Fruit fly (Drosophila melanogaster) whole organism, embryonic: ENCODE data around the gene zen.

Experiments
- ATbp ChIP-seq: fragments of 200-800 bp; sonication (Bioruptor generic); optimal IDR thresholded peaks from 2 replicates; lab custom pipeline; 2017; ENCODE audit warnings: missing biosample characterization, mild to moderate bottlenecking, missing genetic modification characterization, missing genetic modification reagents
- Adf1 ChIP-seq: fragments of 200-800 bp; sonication (Bioruptor generic); IDR thresholded peaks from 2 replicates; pipeline ENCODE4 v1.3.6; 2022; ENCODE audit warnings: missing biosample characterization, missing genetic modification characterization
- CG10462 ChIP-seq: fragments of 200-800 bp; sonication (Bioruptor generic); optimal IDR thresholded peaks from 2 replicates; lab custom pipeline; 2016; ENCODE audit warnings: missing biosample characterization, missing genetic modification characterization
- CG10979 ChIP-seq: fragments of 200-800 bp; sonication (Bioruptor generic); optimal IDR thresholded peaks from 2 replicates; lab custom pipeline; 2018; ENCODE audit warnings: missing biosample characterization, mild to moderate bottlenecking, missing genetic modification characterization, moderate library complexity
- CG11696 ChIP-seq: fragments of 200-800 bp; sonication (Bioruptor generic); IDR thresholded peaks from 2 replicates; pipeline ENCODE4 v1.3.6; 2022; ENCODE audit warnings: missing biosample characterization, missing genetic modification characterization
- CG12219 ChIP-seq: fragments of 200-800 bp; sonication (Bioruptor generic); optimal IDR thresholded peaks from 3 replicates; lab custom pipeline; 2018; ENCODE audit warnings: missing biosample characterization, mild to moderate bottlenecking, missing genetic modification characterization
- CG13894 ChIP-seq: fragments of 200-800 bp; sonication (Bioruptor generic); optimal IDR thresholded peaks from 3 replicates; lab custom pipeline; 2018; ENCODE audit warnings: missing biosample characterization, mild to moderate bottlenecking, missing genetic modification characterization, moderate library complexity
- CG14014 ChIP-seq: fragments of 200-800 bp; sonication (Bioruptor generic); IDR thresholded peaks from 2 replicates; pipeline ENCODE4 v1.3.6; 2022; ENCODE audit warnings: missing biosample characterization, missing genetic modification characterization
- CG15269 ChIP-seq: fragments of 200-800 bp; sonication (Bioruptor generic); optimal IDR thresholded peaks from 2 replicates; lab custom pipeline; 2018; ENCODE audit warnings: missing biosample characterization, mild to moderate bottlenecking, missing genetic modification characterization, moderate library complexity
- CG15601 ChIP-seq: fragments of 200-800 bp; sonication (Bioruptor generic); optimal IDR thresholded peaks from 3 replicates; lab custom pipeline; 2019; ENCODE audit warnings: missing biosample characterization, mild to moderate bottlenecking, missing genetic modification characterization, moderate library complexity
- CG16863 ChIP-seq: fragments of 200-800 bp; sonication (Bioruptor generic); optimal IDR thresholded peaks from 3 replicates; lab custom pipeline; 2016; ENCODE audit warnings: missing biosample characterization, missing genetic modification characterization
- CG17359 ChIP-seq: fragments of 200-800 bp; sonication (Bioruptor generic); optimal IDR thresholded peaks from 3 replicates; lab custom pipeline; 2018; ENCODE audit warnings: missing biosample characterization, mild to moderate bottlenecking, missing genetic modification characterization, moderate library complexity
- CG4282 ChIP-seq: fragments of 200-800 bp; sonication (Bioruptor generic); optimal IDR thresholded peaks from 2 replicates; lab custom pipeline; 2016; ENCODE audit warnings: missing biosample characterization, missing genetic modification characterization
- CG4360 ChIP-seq: fragments of 200-800 bp; sonication (Bioruptor generic); IDR thresholded peaks from 2 replicates; pipeline ENCODE4 v1.3.6; 2022; ENCODE audit warnings: missing biosample characterization, missing genetic modification characterization
- CG4707 ChIP-seq: fragments of 200-800 bp; sonication (Bioruptor generic); optimal IDR thresholded peaks from 2 replicates; lab custom pipeline; 2018; ENCODE audit warnings: missing biosample characterization, mild to moderate bottlenecking, missing genetic modification characterization, moderate library complexity
- CG5180 ChIP-seq: fragments of 200-800 bp; sonication (Bioruptor generic); optimal IDR thresholded peaks from 3 replicates; lab custom pipeline; 2017; ENCODE audit warnings: missing biosample characterization, missing genetic modification characterization, mild to moderate bottlenecking, moderate library complexity, missing genetic modification reagents
- CG6254 ChIP-seq: fragments of 200-800 bp; sonication (Bioruptor generic); optimal IDR thresholded peaks from 3 replicates; lab custom pipeline; 2017; ENCODE audit warnings: mild to moderate bottlenecking, missing biosample characterization, missing genetic modification reagents, missing genetic modification characterization
- CG6272 ChIP-seq: fragments of 200-800 bp; sonication (Bioruptor generic); IDR thresholded peaks from 2 replicates; pipeline ENCODE4 v1.3.6; 2022; ENCODE audit warnings: missing biosample characterization, missing genetic modification characterization
- CG6654 ChIP-seq: fragments of 200-800 bp; sonication (Bioruptor generic); optimal IDR thresholded peaks from 2 replicates; lab custom pipeline; 2017; ENCODE audit warnings: missing biosample characterization, mild to moderate bottlenecking, missing genetic modification characterization
- CG7839 ChIP-seq: fragments of 200-800 bp; sonication (Bioruptor generic); optimal IDR thresholded peaks from 3 replicates; lab custom pipeline; 2018; ENCODE audit warnings: missing biosample characterization, mild to moderate bottlenecking, missing genetic modification characterization, moderate library complexity
- CG8478 ChIP-seq: fragments of >200 bp; optimal IDR thresholded peaks from 2 replicates; lab custom pipeline; 2018
- CG9437 ChIP-seq: fragments of 200-800 bp; sonication (Bioruptor generic); optimal IDR thresholded peaks from 2 replicates; lab custom pipeline; 2018; ENCODE audit warnings: missing biosample characterization, mild to moderate bottlenecking, missing genetic modification characterization
- Dad ChIP-seq: fragments of 200-800 bp; sonication (Bioruptor generic); optimal IDR thresholded peaks from 3 replicates; lab custom pipeline; 2016; ENCODE audit warnings: missing biosample characterization, missing genetic modification characterization
- Dll ChIP-seq: fragments of 200-800 bp; sonication (Bioruptor generic); IDR thresholded peaks from 4 replicates; pipeline ENCODE4 v1.3.6; 2022; ENCODE audit warnings: missing biosample characterization, missing genetic modification characterization; ENCODE audit not compliant: partially characterized antibody
- Dref ChIP-seq: fragments of 200-800 bp; sonication (Bioruptor generic); IDR thresholded peaks from 2 replicates; pipeline ENCODE4 v1.3.6; 2022; ENCODE audit warnings: missing biosample characterization, missing genetic modification characterization
- Eip74EF ChIP-seq, 2 experiments: fragments of 200-800 bp in 1 of 2; fragments of >200 bp in 1 of 2; sonication (Bioruptor generic) in 1 of 2; optimal IDR thresholded peaks; 2 replicates each; lab custom pipeline; 2017 to 2019; ENCODE audit warnings: missing biosample characterization in 2 of 2, missing genetic modification characterization in 2 of 2, mild to moderate bottlenecking in 1 of 2, moderate library complexity in 1 of 2
- Jarid2 ChIP-seq: fragments of 200-800 bp; sonication (Bioruptor generic); optimal IDR thresholded peaks from 3 replicates; lab custom pipeline; 2017; ENCODE audit warnings: mild to moderate bottlenecking, missing biosample characterization, missing genetic modification reagents, missing genetic modification characterization
- Max ChIP-seq: fragments of 200-800 bp; sonication (Bioruptor generic); optimal IDR thresholded peaks from 2 replicates; lab custom pipeline; 2016; ENCODE audit warnings: missing biosample characterization, mild to moderate bottlenecking, missing genetic modification characterization
- Neu2 ChIP-seq: fragments of 200-800 bp; sonication (Bioruptor generic); optimal IDR thresholded peaks from 3 replicates; lab custom pipeline; 2016; ENCODE audit warnings: missing biosample characterization, missing genetic modification characterization, borderline replicate concordance
- Nf-YB ChIP-seq: fragments of 200-800 bp; sonication (Bioruptor generic); optimal IDR thresholded peaks from 3 replicates; lab custom pipeline; 2019; ENCODE audit warnings: missing biosample characterization, mild to moderate bottlenecking, missing genetic modification characterization, moderate library complexity
- Pdp1 ChIP-seq, 2 experiments: fragments of 200-800 bp; sonication (Bioruptor generic); optimal IDR thresholded peaks; 3 replicates each; lab custom pipeline; 2016; ENCODE audit warnings: missing biosample characterization in 2 of 2, missing genetic modification characterization in 2 of 2, mild to moderate bottlenecking in 1 of 2, moderate library complexity in 1 of 2
- Rfx ChIP-seq: fragments of 200-800 bp; sonication (Bioruptor generic); IDR thresholded peaks from 2 replicates; pipeline ENCODE4 v1.3.6; 2022; ENCODE audit warnings: missing biosample characterization, missing genetic modification characterization
- Side ChIP-seq: fragments of 200-800 bp; sonication (Bioruptor generic); optimal IDR thresholded peaks from 2 replicates; lab custom pipeline; 2016; ENCODE audit warnings: missing biosample characterization, missing genetic modification characterization
- Sry-β ChIP-seq: fragments of 200-800 bp; sonication (Bioruptor generic); optimal IDR thresholded peaks from 2 replicates; lab custom pipeline; 2018; ENCODE audit warnings: missing biosample characterization, mild to moderate bottlenecking, missing genetic modification characterization, moderate library complexity
- Taf1 ChIP-seq: fragments of 200-800 bp; sonication (Bioruptor generic); IDR thresholded peaks from 2 replicates; pipeline ENCODE4 v1.3.6; 2022; ENCODE audit warnings: missing biosample characterization, missing genetic modification characterization
- ab ChIP-seq: fragments of 200-800 bp; sonication (Bioruptor generic); optimal IDR thresholded peaks from 2 replicates; lab custom pipeline; 2016; ENCODE audit warnings: missing biosample characterization, missing genetic modification characterization
- caup ChIP-seq: fragments of 200-800 bp; sonication (Bioruptor generic); optimal IDR thresholded peaks from 3 replicates; lab custom pipeline; 2017; ENCODE audit warnings: missing biosample characterization, mild to moderate bottlenecking, missing genetic modification characterization, moderate library complexity; ENCODE audit not compliant: severe bottlenecking
- dm ChIP-seq: fragments of 200-800 bp; sonication (Bioruptor generic); optimal IDR thresholded peaks from 3 replicates; lab custom pipeline; 2016; ENCODE audit warnings: missing biosample characterization, missing genetic modification characterization
- dpn ChIP-seq, 2 experiments: fragments of 200-800 bp; sonication (Bioruptor generic); optimal IDR thresholded peaks; 3 replicates each; lab custom pipeline; 2016; ENCODE audit warnings: missing biosample characterization in 2 of 2, missing genetic modification characterization in 2 of 2
- en ChIP-seq: fragments of 200-800 bp; sonication (Bioruptor generic); optimal IDR thresholded peaks from 2 replicates; lab custom pipeline; 2016; ENCODE audit warnings: missing biosample characterization, missing genetic modification characterization
- kay ChIP-seq: fragments of 200-800 bp; sonication (Bioruptor generic); optimal IDR thresholded peaks from 2 replicates; lab custom pipeline; 2016; ENCODE audit warnings: missing biosample characterization, missing genetic modification characterization
- nerfin-2 ChIP-seq: fragments of 200-800 bp; sonication (Bioruptor generic); IDR thresholded peaks from 2 replicates; pipeline ENCODE4 v1.3.6; 2022; ENCODE audit warnings: missing biosample characterization, missing genetic modification characterization; ENCODE audit not compliant: partially characterized antibody
- onecut ChIP-seq: fragments of 200-800 bp; sonication (Bioruptor generic); IDR thresholded peaks from 2 replicates; pipeline ENCODE4 v1.3.6; 2022; ENCODE audit warnings: missing biosample characterization, missing genetic modification characterization
- pb ChIP-seq: fragments of 200-800 bp; sonication (Bioruptor generic); optimal IDR thresholded peaks from 3 replicates; lab custom pipeline; 2016; ENCODE audit warnings: missing biosample characterization, missing genetic modification characterization
- pum ChIP-seq: fragments of 200-800 bp; sonication (Bioruptor generic); optimal IDR thresholded peaks from 2 replicates; lab custom pipeline; 2016; ENCODE audit warnings: missing biosample characterization, missing genetic modification characterization
- sima ChIP-seq: fragments of 200-800 bp; sonication (Bioruptor generic); optimal IDR thresholded peaks from 2 replicates; lab custom pipeline; 2016; ENCODE audit warnings: missing biosample characterization, missing genetic modification characterization
- usp ChIP-seq: fragments of >200 bp; optimal IDR thresholded peaks from 2 replicates; lab custom pipeline; 2017; ENCODE audit warnings: missing biosample characterization, missing genetic modification characterization
- wdn ChIP-seq: fragments of 200-800 bp; sonication (Bioruptor generic); IDR thresholded peaks from 2 replicates; pipeline ENCODE4 v1.3.6; 2022; ENCODE audit warnings: missing biosample characterization, missing genetic modification characterization
- zf30C ChIP-seq: fragments of 200-800 bp; sonication (Bioruptor generic); optimal IDR thresholded peaks from 3 replicates; lab custom pipeline; 2018; ENCODE audit warnings: missing biosample characterization, mild to moderate bottlenecking, missing genetic modification characterization

Gene zen

dm6 chr3R:6762794-6763407 lies 8.9 kb upstream of the zen start (continued):
- TF ChIP-seq zf30C (GFP tag; lab: Kevin White, UChicago) (peak; percentile 98), CG14014 (GFP tag; lab: Robert Waterston, UW) (no peak), ATbp (GFP tag; lab: Kevin White, UChicago) (peak; percentile 78), pum (GFP tag; lab: Kevin White, UChicago) (peak; percentile 19), CG8478 (no peak), sima (GFP tag; lab: Kevin White, UChicago) (no peak), Taf1 (GFP tag; lab: Robert Waterston, UW) (no peak), Sry-β (peak; percentile 25), CG4707 (GFP tag; lab: Kevin White, UChicago) (peak; percentile 77), Eip74EF (GFP tag; optimal IDR thresholded peaks at IDR 0.05; lab: Kevin White, UChicago) (peak in 1 of 2 experiments; percentile 84), Side (GFP tag; lab: Kevin White, UChicago) (peak; percentile 17), CG9437 (GFP tag; lab: Kevin White, UChicago) (peak; percentile 84), Pdp1 (GFP tag; optimal IDR thresholded peaks at IDR 0.05; lab: Kevin White, UChicago) (peak; percentile 21 to 58), en (GFP tag; lab: Kevin White, UChicago) (peak; percentile 36), kay (peak; percentile 50), dpn (GFP tag; optimal IDR thresholded peaks at IDR 0.05; lab: Kevin White, UChicago) (peak in 1 of 2 experiments; percentile 71), Nf-YB (GFP tag; lab: Kevin White, UChicago) (peak; percentile 82), CG10979 (tag; lab: Kevin White, UChicago) (peak; percentile 98), CG6272 (GFP tag; lab: Robert Waterston, UW) (no peak), pb (no peak), CG6254 (GFP tag; lab: Kevin White, UChicago) (peak; percentile 79), Neu2 (GFP tag; lab: Kevin White, UChicago) (no peak), Rfx (GFP tag; lab: Robert Waterston, UW) (0 out of 2 replicates have a peak, but pooled peaks have one; percentile 28), CG15601 (tag; lab: Kevin White, UChicago) (peak; percentile 92), Dref (GFP tag; lab: Robert Waterston, UW) (no peak), Jarid2 (GFP tag; lab: Kevin White, UChicago) (peak; percentile 17), Dll (GFP tag; lab: Robert Waterston, UW) (no peak), onecut (peak; percentile 46), ab (no peak), caup (peak; percentile 54), CG4360 (0 out of 2 replicates have a peak, but pooled peaks have one; percentile 16), CG4282 (GFP tag; lab: Kevin White, UChicago) (no peak), CG7839 (tag; lab: Kevin White, UChicago) (peak; percentile 93), CG11696 (GFP tag; lab: Robert Waterston, UW) (peak; percentile 23; the same call in 1 of the 2 replicates), Adf1 (GFP tag; lab: Robert Waterston, UW) (no peak), nerfin-2 (GFP tag; lab: Robert Waterston, UW) (no peak), CG13894 (tag; lab: Kevin White, UChicago) (no peak), Max (GFP tag; lab: Kevin White, UChicago) (peak; percentile 63), usp (GFP tag; lab: Kevin White, UChicago) (no peak), Dad (GFP tag; lab: Kevin White, UChicago) (peak; percentile 15), CG12219 (GFP tag; lab: Kevin White, UChicago) (peak; percentile 58), CG16863 (GFP tag; lab: Kevin White, UChicago) (peak; percentile 31), CG15269 (tag; lab: Kevin White, UChicago) (peak; percentile 74), dm (GFP tag; lab: Kevin White, UChicago) (no peak), CG17359 (peak; percentile 81), CG10462 (GFP tag; lab: Kevin White, UChicago) (peak; percentile 85), CG6654 (GFP tag; lab: Kevin White, UChicago) (peak; percentile 24), CG5180 (peak; percentile 42), wdn (no peak)
